Worm (Caenorhabditis elegans) whole organism, L3 larva: ENCODE data around the gene K01C8.2.

ENCODE experiments used
- R02D3.7 ChIP-seq: fragments of 150-350 bp; optimal IDR thresholded peaks from 2 replicates; lab custom pipeline; 2014; ENCODE audit warnings: missing biosample characterization, missing genetic modification characterization
- ama-1 ChIP-seq: fragments of 150-350 bp; optimal IDR thresholded peaks from 2 replicates; lab custom pipeline; 2018
- ceh-82 ChIP-seq: fragments of 150-350 bp; optimal IDR thresholded peaks from 2 replicates; lab custom pipeline; 2014; ENCODE audit warnings: missing biosample characterization, missing genetic modification characterization
- elt-1 ChIP-seq: fragments of 150-350 bp; optimal IDR thresholded peaks from 2 replicates; lab custom pipeline; 2014; ENCODE audit warnings: missing biosample characterization, missing genetic modification characterization
- pha-4 ChIP-seq: fragments of 150-350 bp; optimal IDR thresholded peaks from 2 replicates; lab custom pipeline; 2014; ENCODE audit warnings: missing biosample characterization, missing genetic modification reagents, missing genetic modification characterization
- unc-39 ChIP-seq: sonication (generic microtip); optimal IDR thresholded peaks from 4 replicates; lab custom pipeline; 2017; ENCODE audit warnings: missing biosample characterization, missing genetic modification characterization

- TF ChIP-seq R02D3.7 (tag; lab: Kevin White, UChicago) (no peak), pha-4 (tag; lab: Kevin White, UChicago) (no peak), ama-1 (lab: Kevin White, UChicago) (no peak), ceh-82 (tag; lab: Kevin White, UChicago) (no peak), elt-1 (tag; lab: Kevin White, UChicago) (no peak), unc-39 (tag; lab: Kevin White, UChicago) (no peak)
Observed at ce11 chrII:8259674-8260073, 9.6 kb downstream of the K01C8.2 start.
